Fruit fly (Drosophila melanogaster): Measurements from ENCODE around the gene nonA-l.

nonA-l gene

dm6 chr3R:16652091-16652490 is 12.1 kb downstream of the nonA-l start, which contains the start of gene CG14907:
CG14907 (minus strand) TSS chr3R:16652319.
- no peak for TF ChIP-seq dsf (GFP tag; optimal IDR thresholded peaks at IDR 0.05; ENCODE audit: borderline replicate concordance)
- no peak for TF ChIP-seq dmrt93B (GFP tag; optimal IDR thresholded peaks at IDR 0.05)
- TF ChIP-seq Jra (GFP tag; optimal IDR thresholded peaks at IDR 0.05), result peak; percentile 14
- TF ChIP-seq jim (GFP tag; optimal IDR thresholded peaks at IDR 0.05), result no peak

- TF ChIP-seq Mio (GFP tag; optimal IDR thresholded peaks at IDR 0.05), result no peak
- TF ChIP-seq lola (GFP tag; optimal IDR thresholded peaks at IDR 0.05), result no peak
- TF ChIP-seq HLH106 (tag; optimal IDR thresholded peaks at IDR 0.05), result no peak
Observed at dm6 chr3R:16655000-16655493, 15.0 kb downstream of the nonA-l start.

- TF ChIP-seq lola (GFP tag; optimal IDR thresholded peaks at IDR 0.05) (no peak), Hr78 (GFP tag; optimal IDR thresholded peaks at IDR 0.05) (no peak), pan (optimal IDR thresholded peaks at IDR 0.05) (no peak), psq (GFP tag; optimal IDR thresholded peaks at IDR 0.05) (no peak), brk (GFP tag; optimal IDR thresholded peaks at IDR 0.05) (no peak), Sp1 (GFP tag; optimal IDR thresholded peaks at IDR 0.05) (peak; percentile 13), br (GFP tag; optimal IDR thresholded peaks at IDR 0.05) (peak; percentile 59), sage (GFP tag; optimal IDR thresholded peaks at IDR 0.05) (no peak), Abd-B (GFP tag; optimal IDR thresholded peaks at IDR 0.05) (no peak), Mio (GFP tag; optimal IDR thresholded peaks at IDR 0.05) (no peak), tai (GFP tag; optimal IDR thresholded peaks at IDR 0.05) (no peak), foxo (GFP tag; optimal IDR thresholded peaks at IDR 0.05) (peak in 1 of 2 experiments; percentile 57), h (GFP tag; optimal IDR thresholded peaks at IDR 0.05) (peak; percentile 42), Myc (optimal IDR thresholded peaks at IDR 0.05) (no peak), Vsx2 (GFP tag; optimal IDR thresholded peaks at IDR 0.05; ENCODE audit: partially characterized antibody) (peak; percentile 74), Rel (GFP tag; optimal IDR thresholded peaks at IDR 0.05) (no peak), Rel (tag; optimal IDR thresholded peaks at IDR 0.05) (no peak), GATAd (GFP tag; optimal IDR thresholded peaks at IDR 0.05) (no peak), Hnf4 (GFP tag; optimal IDR thresholded peaks at IDR 0.05) (peak; percentile 7), jim (GFP tag; optimal IDR thresholded peaks at IDR 0.05) (no peak), Dif (GFP tag; optimal IDR thresholded peaks at IDR 0.05; ENCODE audit: partially characterized antibody) (peak; percentile 58), CrebA (GFP tag; optimal IDR thresholded peaks at IDR 0.05; ENCODE audit: borderline replicate concordance) (no peak), dmrt93B (GFP tag; optimal IDR thresholded peaks at IDR 0.05) (no peak), Dfd (GFP tag; optimal IDR thresholded peaks at IDR 0.05) (no peak), rgr (GFP tag; optimal IDR thresholded peaks at IDR 0.05) (peak; percentile 49), dsf (GFP tag; optimal IDR thresholded peaks at IDR 0.05; ENCODE audit: borderline replicate concordance) (no peak), usp (GFP tag; optimal IDR thresholded peaks at IDR 0.05) (no peak), N (GFP tag; optimal IDR thresholded peaks at IDR 0.05) (no peak), OdsH (GFP tag; optimal IDR thresholded peaks at IDR 0.05) (no peak), fru (GFP tag; optimal IDR thresholded peaks at IDR 0.05) (peak; percentile 60), ey (GFP tag; optimal IDR thresholded peaks at IDR 0.05) (peak; percentile 41), Jra (GFP tag; optimal IDR thresholded peaks at IDR 0.05) (no peak), CG9705 (GFP tag; optimal IDR thresholded peaks at IDR 0.05) (no peak), woc (GFP tag; optimal IDR thresholded peaks at IDR 0.05) (peak; percentile 18), CG32264 (GFP tag; optimal IDR thresholded peaks at IDR 0.05) (no peak), HLH106 (tag; optimal IDR thresholded peaks at IDR 0.05) (no peak), dl (GFP tag; optimal IDR thresholded peaks at IDR 0.05; ENCODE audit: insufficient read depth in 1 of 2, partially characterized antibody in 2 of 2) (no peak), sv (GFP tag; optimal IDR thresholded peaks at IDR 0.05) (no peak), Hr83 (GFP tag; optimal IDR thresholded peaks at IDR 0.05; ENCODE audit: poor library complexity, severe bottlenecking) (no peak)
Observed at dm6 chr3R:16655494-16656493, 15.8 kb downstream of the nonA-l start, which contains the start of gene modSP. modSP (minus strand) TSS chr3R:16655662.
